Fruit fly (Drosophila melanogaster): Measurements from ENCODE around the gene CG4199.

The CG4199 gene

DNA sequence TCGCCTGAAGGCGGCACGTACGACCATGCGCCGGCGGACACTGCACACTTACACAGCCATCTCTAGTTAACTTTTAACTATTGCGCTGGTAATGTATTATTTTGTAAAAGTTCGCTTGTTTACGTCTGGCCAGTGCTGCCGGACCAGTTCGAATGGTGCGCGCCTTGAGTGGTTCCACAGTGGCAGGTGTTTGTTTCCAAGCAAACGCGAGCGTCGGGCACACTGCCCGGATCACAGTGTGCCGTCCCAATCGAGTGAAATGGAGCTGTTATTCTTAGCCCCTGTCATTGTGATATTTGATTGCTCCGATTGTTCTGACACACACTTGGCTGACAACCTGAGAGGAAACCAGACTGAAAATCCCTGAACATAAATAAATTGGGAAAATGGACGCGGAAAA, at the start of gene CG4199:
Gene CG4199 (minus strand): TSS at position 159 of the 400 bp plus-strand sequence.
- TF ChIP-seq psq (optimal IDR thresholded peaks at IDR 0.05), result no peak
- no peak for TF ChIP-seq CG8478 (optimal IDR thresholded peaks at IDR 0.05)
- no peak for TF ChIP-seq EcR (GFP tag; optimal IDR thresholded peaks at IDR 0.05)
- no peak for TF ChIP-seq Dll (optimal IDR thresholded peaks at IDR 0.05)
- TF ChIP-seq usp (GFP tag; optimal IDR thresholded peaks at IDR 0.05), result no peak
- TF ChIP-seq pan (optimal IDR thresholded peaks at IDR 0.05), result no peak

DNA sequence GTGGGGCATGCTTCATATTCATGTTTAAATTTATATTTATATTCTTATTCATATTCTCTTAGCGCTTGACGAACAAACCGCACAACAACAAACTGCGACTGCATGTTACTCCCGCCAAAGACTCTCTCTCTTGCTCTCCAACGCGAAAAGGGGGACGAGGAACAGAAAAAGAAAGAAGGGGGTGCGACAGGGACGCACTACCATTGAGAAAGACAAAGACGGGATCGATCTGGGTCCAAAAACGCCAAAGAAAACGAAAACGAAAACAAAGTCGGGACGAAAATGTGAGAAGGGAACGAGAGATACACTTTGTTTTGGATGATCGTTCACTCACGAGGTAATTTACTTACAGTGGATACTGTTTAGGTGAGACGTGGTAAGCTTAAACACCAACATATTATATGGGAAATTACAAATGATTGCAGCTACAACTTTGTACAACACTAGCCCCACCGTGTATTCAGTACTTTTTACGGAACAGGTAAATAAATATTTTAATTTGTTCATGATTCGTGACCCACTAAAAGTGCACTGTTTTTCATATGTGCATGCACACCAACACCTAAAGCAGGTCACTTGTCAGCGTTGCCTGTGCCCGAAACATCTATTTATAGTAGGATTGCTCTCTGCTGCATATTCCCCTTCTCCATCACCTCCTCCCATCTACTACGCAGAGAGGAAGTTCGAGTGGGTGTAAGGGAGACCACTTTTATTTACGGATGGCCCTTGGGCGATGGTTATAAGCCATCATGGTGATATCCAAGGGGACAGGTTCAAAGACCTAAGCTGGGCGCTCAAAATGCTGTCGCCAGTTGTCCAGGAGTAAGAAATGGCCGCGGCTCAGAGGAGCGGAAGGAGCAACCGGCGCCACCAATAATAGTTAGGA, 48.7 kb upstream of the CG4199 start:
- TF ChIP-seq CG8478 (optimal IDR thresholded peaks at IDR 0.05), result no peak
- no peak for TF ChIP-seq usp (GFP tag; optimal IDR thresholded peaks at IDR 0.05)
- TF ChIP-seq pan (optimal IDR thresholded peaks at IDR 0.05), result no peak

DNA sequence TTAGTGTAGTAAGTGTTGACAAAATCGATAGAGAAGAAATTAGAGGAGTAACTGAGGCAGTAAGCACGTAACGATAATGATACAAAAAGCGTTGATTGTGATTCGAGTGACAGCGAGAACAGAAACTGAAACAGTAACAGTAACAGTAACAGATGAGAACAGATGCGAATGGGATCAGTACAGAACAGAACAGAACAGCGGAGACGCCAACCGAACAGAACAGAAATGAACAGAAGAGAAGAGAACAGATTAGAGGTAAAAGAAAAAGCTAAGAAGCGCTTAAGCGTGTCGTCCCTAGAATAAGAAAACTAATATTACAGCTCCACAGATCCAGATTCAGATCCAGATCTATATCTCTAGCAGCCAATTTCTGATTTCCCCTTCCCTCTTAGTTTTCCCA, 39.4 kb upstream of the CG4199 start:
- no peak for TF ChIP-seq usp (GFP tag; optimal IDR thresholded peaks at IDR 0.05)
- TF ChIP-seq pan (optimal IDR thresholded peaks at IDR 0.05), result no peak
- TF ChIP-seq Dll (optimal IDR thresholded peaks at IDR 0.05), result no peak
- no peak for TF ChIP-seq CG8478 (optimal IDR thresholded peaks at IDR 0.05)
- no peak for TF ChIP-seq psq (optimal IDR thresholded peaks at IDR 0.05)
- no peak for TF ChIP-seq EcR (GFP tag; optimal IDR thresholded peaks at IDR 0.05)

DNA sequence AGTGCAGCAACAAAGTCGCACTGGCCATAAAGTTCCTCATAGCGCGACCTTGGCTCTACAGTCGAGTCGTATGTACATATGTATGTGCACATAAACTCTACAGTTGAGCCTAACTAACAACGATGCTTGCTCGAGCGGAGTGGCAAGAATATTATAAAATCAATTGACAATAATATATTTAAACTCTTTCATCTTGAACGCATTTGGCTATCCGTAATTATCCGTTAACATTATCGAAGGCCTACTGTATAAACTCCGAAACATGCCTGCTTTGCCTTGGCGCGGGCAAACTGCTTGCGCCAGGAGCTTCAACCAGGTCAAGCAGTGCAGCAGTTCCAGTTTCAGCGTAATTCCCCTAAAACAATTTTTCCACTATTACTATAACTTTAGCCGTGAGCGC, 35.4 kb upstream of the CG4199 start:
- TF ChIP-seq pan (optimal IDR thresholded peaks at IDR 0.05) (no peak), usp (GFP tag; optimal IDR thresholded peaks at IDR 0.05) (no peak), CG8478 (optimal IDR thresholded peaks at IDR 0.05) (no peak), psq (optimal IDR thresholded peaks at IDR 0.05) (no peak), EcR (GFP tag; optimal IDR thresholded peaks at IDR 0.05) (no peak), Dll (optimal IDR thresholded peaks at IDR 0.05) (no peak)

DNA sequence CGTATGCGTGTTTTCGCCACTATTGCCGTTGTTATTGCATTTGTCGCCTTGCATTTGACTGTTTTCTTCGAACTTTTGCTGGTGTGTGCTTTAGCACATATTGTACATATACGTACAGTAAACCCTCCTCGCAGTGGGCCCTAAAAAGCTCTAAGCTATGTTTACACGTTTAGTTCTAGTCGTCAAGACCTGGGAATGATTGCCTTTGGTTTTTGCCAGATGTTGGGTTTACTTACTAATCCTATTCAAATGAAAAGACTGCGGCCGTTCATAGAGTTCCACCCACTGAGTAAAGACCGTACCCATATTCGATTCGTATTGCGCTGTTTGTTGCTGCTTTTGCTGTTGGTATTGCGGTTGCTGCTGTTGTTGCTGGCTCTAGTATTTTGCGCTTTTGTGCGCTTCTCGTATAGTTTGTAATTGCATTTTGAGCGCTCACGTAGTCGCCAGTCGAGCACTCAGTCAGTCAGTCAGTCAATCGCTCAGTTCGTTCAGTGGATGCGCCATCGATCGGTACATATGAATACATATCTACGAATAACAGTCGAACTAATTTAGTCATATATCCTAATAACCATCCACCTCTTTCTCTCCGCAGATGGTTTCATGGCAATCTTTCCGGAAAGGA, 34.6 kb upstream of the CG4199 start:
- TF ChIP-seq usp (GFP tag; optimal IDR thresholded peaks at IDR 0.05) (no peak), EcR (GFP tag; optimal IDR thresholded peaks at IDR 0.05) (no peak), psq (optimal IDR thresholded peaks at IDR 0.05) (no peak), pan (optimal IDR thresholded peaks at IDR 0.05) (no peak), Dll (optimal IDR thresholded peaks at IDR 0.05) (no peak)

DNA sequence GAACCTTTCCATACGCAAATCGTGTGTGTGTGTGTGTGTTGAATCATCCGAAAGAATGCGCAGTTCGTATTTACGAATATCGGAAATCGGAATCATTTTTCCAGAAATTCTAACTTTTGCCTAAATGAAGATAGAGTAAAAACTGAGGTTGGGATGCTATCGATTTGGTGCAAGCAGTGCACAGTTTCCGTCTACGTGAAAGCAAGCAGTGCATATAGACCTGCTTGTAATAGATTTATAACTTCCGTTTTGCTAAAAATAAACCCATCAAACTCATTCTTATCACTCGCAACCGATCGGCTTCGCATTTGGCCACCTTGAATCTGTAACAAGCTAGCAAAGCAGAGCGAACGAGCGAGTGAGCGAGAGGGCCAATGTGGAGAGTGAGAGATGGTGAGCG, 33.1 kb upstream of the CG4199 start:
- TF ChIP-seq pan (optimal IDR thresholded peaks at IDR 0.05) (no peak), EcR (GFP tag; optimal IDR thresholded peaks at IDR 0.05) (no peak), Dll (optimal IDR thresholded peaks at IDR 0.05) (no peak), psq (optimal IDR thresholded peaks at IDR 0.05) (no peak)

DNA sequence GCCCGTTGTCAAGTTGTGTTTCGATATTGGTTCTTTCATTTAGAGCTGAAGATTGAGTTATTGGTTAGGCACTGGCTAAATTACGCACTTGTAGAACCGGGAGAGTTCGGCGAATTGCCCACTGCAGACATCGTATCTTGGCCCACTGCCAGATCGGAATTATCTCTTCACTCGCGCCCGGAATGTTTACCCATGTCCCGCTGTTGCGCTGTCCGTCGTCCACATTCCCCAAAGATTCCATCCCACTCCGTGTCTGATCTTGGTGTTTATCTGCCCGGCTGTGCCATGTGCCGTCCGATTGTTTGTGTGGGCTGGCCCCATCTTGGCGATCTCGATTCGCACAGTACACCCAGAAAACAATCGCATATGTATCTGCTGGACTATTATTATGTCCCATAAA, 31.1 kb upstream of the CG4199 start:
- TF ChIP-seq CG8478 (optimal IDR thresholded peaks at IDR 0.05) (no peak), Dll (optimal IDR thresholded peaks at IDR 0.05) (no peak)

DNA sequence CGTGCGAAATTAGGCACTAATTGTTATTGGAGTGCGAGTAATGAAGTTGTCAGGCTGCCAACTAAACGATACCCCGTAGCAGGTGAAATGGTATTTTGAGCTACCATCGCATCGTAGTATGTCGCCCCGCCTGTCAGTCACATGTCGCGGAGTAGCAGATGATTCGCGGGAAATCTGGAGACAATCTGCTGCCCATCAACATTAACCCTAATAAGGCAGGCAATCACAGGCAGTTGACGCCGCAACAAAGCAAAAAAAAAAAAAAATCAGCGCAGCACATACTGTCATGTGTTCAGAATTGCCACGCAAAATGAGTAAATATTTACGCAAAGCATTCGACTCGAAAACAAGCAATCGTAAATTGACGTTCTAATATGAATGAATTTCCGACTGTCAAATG, 30.6 kb upstream of the CG4199 start:
- TF ChIP-seq EcR (GFP tag; optimal IDR thresholded peaks at IDR 0.05) (no peak), CG8478 (optimal IDR thresholded peaks at IDR 0.05) (no peak), Dll (optimal IDR thresholded peaks at IDR 0.05) (no peak), psq (optimal IDR thresholded peaks at IDR 0.05) (no peak), usp (GFP tag; optimal IDR thresholded peaks at IDR 0.05) (no peak), pan (optimal IDR thresholded peaks at IDR 0.05) (no peak)

DNA sequence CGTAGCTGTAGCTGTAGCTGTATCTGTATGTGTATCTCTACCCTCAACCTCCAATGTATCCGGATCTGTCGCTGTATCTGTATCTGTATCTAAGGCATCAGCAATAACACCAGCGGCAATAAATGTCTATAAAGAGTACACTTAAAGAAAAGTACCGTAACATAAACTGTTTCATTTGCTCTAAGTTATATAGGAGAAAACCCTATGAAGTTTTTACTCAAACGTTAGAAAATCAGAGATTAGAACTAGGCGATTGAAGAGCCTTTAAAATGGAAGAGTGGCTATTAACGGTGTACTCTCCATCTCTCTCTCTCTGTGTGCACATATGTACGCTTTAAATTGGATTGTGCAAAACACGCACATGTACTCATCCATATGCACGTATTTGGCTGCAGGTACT, 25.0 kb upstream of the CG4199 start:
- TF ChIP-seq usp (GFP tag; optimal IDR thresholded peaks at IDR 0.05) (no peak), CG8478 (optimal IDR thresholded peaks at IDR 0.05) (no peak), pan (optimal IDR thresholded peaks at IDR 0.05) (no peak), psq (optimal IDR thresholded peaks at IDR 0.05) (no peak), Dll (optimal IDR thresholded peaks at IDR 0.05) (no peak), EcR (GFP tag; optimal IDR thresholded peaks at IDR 0.05) (no peak)

DNA sequence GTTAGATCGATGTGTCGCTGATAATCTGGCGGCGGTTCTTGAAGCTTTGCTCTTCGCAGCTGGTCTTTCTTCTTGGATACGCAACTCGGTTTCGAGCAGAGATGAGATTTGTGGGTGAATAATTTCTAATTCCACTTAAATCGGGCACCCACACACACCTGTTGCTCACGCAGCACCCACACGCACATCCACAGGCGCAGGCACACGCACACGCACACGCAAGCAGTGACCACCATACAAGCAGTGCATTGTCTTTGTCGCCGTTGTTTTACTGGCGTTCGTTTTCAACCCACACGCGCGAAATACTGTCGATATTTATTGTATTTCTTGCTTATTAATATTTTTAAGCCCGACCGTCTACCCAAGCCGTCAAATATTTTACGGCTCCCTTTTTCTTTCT, 23.1 kb upstream of the CG4199 start:
- TF ChIP-seq psq (optimal IDR thresholded peaks at IDR 0.05), result no peak
- no peak for TF ChIP-seq usp (GFP tag; optimal IDR thresholded peaks at IDR 0.05)
- TF ChIP-seq CG8478 (optimal IDR thresholded peaks at IDR 0.05), result no peak
- no peak for TF ChIP-seq Dll (optimal IDR thresholded peaks at IDR 0.05)
- TF ChIP-seq EcR (GFP tag; optimal IDR thresholded peaks at IDR 0.05), result no peak
- no peak for TF ChIP-seq pan (optimal IDR thresholded peaks at IDR 0.05)

DNA sequence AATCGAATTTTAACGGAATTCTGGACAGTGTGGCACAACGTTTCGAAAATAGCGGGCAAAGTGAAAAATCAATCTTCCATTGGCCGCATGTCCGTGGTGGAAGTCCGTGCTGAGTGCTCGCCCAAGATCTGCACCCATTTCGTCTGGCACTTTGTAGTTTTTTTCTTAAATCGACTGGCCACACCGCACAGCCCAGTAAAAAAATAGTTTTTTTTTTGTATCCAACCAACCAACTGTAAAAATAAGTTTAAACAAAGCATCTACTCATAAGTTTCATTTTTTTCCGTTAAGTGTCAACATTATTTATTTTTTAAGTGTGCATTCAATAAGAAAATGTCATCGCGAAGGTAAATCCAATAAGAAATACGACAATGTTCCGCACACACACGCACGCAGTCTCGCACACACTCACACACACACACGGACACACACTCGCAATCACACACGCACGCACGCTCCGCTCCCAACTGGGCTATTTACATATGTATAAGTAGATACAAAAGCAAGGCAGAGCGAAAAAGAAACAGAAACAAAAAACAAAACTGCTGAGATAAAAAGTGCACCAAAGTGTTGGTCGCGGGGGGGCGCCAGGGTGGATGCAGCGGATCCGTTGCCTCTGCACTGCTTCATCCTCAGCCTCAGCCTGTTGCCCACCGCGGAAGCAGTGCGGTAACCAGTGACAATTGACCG, 20.9 kb upstream of the CG4199 start, which contains the start of gene csw:
Gene csw (plus strand): TSS at position 163 of the 690 bp plus-strand sequence.
- TF ChIP-seq Dll (optimal IDR thresholded peaks at IDR 0.05) (no peak), CG8478 (optimal IDR thresholded peaks at IDR 0.05) (peak; percentile 15)

DNA sequence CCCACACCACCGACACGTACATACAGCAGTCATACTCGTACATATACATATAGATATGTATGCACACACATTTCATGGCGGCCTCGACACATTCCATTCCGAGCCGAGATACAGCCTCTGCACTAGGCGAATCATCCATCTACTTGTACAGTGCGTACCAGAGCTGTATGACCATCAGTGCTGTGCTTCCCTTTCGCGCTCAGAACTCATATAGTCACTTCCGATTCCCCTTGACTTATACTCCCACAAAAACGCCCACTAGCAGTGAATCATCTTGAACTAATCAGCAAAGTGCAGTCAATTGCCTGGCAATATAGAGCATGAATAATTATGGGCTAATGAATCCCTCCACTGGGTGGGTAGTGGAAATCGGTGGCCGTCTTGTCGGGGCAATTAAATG, 16.5 kb upstream of the CG4199 start:
- TF ChIP-seq psq (optimal IDR thresholded peaks at IDR 0.05) (no peak), CG8478 (optimal IDR thresholded peaks at IDR 0.05) (no peak), Dll (optimal IDR thresholded peaks at IDR 0.05) (no peak), pan (optimal IDR thresholded peaks at IDR 0.05) (no peak), EcR (GFP tag; optimal IDR thresholded peaks at IDR 0.05) (no peak), usp (GFP tag; optimal IDR thresholded peaks at IDR 0.05) (no peak)

All from whole organism.